In the genomic region with DNA sequence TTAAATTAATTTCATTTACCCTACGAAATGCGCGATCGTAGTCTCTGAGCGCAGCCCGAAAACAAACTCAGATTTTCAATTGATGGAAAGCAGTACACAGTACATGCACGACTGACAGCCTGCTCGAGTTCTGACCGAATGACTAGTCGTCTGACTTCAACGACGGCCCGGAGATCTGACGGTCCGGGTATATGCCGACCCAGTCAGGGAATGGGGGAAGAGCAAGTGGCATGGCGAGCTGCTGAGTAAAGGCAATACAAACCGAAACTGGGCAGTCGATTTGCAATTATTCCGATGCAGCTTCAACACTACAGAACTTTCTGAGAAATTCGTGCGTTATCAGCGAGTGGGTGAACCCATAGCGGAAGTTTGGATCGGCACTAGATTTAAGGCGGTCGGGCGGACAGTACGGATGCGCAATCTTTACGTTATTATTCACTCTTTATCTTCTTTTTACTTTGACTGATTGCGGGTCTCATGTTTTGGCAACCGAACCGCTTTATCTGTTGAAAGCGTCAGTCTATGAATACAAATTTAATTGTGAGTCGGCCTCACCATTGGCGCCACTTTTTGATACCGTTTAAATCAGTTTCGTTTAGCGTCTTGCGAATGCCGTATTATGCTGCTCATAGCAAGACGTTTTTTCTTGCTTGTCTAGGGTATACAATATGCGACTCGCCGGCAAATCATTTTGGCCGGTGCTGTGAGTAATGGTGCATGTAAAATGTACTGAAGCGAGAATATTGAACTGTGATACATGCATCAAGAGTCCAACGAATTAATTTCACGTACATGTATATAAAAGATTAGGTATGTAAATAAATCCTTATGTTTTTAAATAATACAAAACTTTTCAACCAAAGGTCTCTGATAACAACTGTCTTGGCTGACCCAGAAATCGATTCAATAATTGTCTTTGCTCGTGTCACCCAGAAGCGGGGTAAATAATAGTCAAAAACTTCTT, we compare ENCODE assay signal across 2 fruit fly cellular contexts.
TF ChIP-seq lines count a peak whose summit lies in the region.

No protein-coding gene starts in this region.

TF ChIP-seq in whole organism, embryonic, 481 proteins besides CTCF, POLR2A, EP300 and RAD21 (continued from another document and continues in another):
- TF ChIP-seq trem (tag; optimal IDR thresholded peaks at IDR 0.05; lab: Kevin White, UChicago): no peak
- peak; percentile 3 for TF ChIP-seq CG6254 (GFP tag; optimal IDR thresholded peaks at IDR 0.05; lab: Kevin White, UChicago)
- no peak for TF ChIP-seq Sry-β (GFP tag; optimal IDR thresholded peaks at IDR 0.05; lab: Kevin White, UChicago)
- TF ChIP-seq CG32532 (GFP tag; IDR thresholded peaks at IDR 0.05; lab: Robert Waterston, UW): peak; percentile 7; the same call in 1 of the 2 replicates
- 0 out of 3 replicates have a peak, but pooled peaks have one; percentile 11 for TF ChIP-seq CG11456 (GFP tag; IDR thresholded peaks at IDR 0.05; lab: Robert Waterston, UW)
- TF ChIP-seq lilli (GFP tag; optimal IDR thresholded peaks at IDR 0.05; lab: Kevin White, UChicago): no peak
- peak; percentile 23 for TF ChIP-seq exex (tag; optimal IDR thresholded peaks at IDR 0.05; lab: Kevin White, UChicago)
- TF ChIP-seq CG12942 (GFP tag; optimal IDR thresholded peaks at IDR 0.05; lab: Kevin White, UChicago): no peak
- TF ChIP-seq Rfx (GFP tag; IDR thresholded peaks at IDR 0.05; lab: Robert Waterston, UW): peak; percentile 46
- peak; percentile 90 for TF ChIP-seq D19A (tag; optimal IDR thresholded peaks at IDR 0.05; lab: Kevin White, UChicago)
- TF ChIP-seq sd (tag; optimal IDR thresholded peaks at IDR 0.05; lab: Kevin White, UChicago): no peak
- TF ChIP-seq CG12155 (GFP tag; optimal IDR thresholded peaks at IDR 0.05; lab: Kevin White, UChicago): no peak
- TF ChIP-seq Nf-YB (GFP tag; optimal IDR thresholded peaks at IDR 0.05; lab: Kevin White, UChicago): no peak
- TF ChIP-seq CG2712 (tag; optimal IDR thresholded peaks at IDR 0.05; lab: Kevin White, UChicago): no peak
- TF ChIP-seq ems (GFP tag; optimal IDR thresholded peaks at IDR 0.05; lab: Kevin White, UChicago): no peak
- TF ChIP-seq unpg (GFP tag; optimal IDR thresholded peaks at IDR 0.05; lab: Kevin White, UChicago): no peak
- peak; percentile 2 for TF ChIP-seq CG17568 (GFP tag; optimal IDR thresholded peaks at IDR 0.05; lab: Kevin White, UChicago)
- no peak for TF ChIP-seq bcd (GFP tag; optimal IDR thresholded peaks at IDR 0.05; lab: Kevin White, UChicago)
- no peak for TF ChIP-seq CG11723 (GFP tag; optimal IDR thresholded peaks at IDR 0.05; lab: Kevin White, UChicago)
- TF ChIP-seq Hr78 (GFP tag; optimal IDR thresholded peaks at IDR 0.05; lab: Kevin White, UChicago): peak in 1 of 2 experiments; percentile 52
- TF ChIP-seq lab (GFP tag; optimal IDR thresholded peaks at IDR 0.05; lab: Kevin White, UChicago): peak; percentile 7
- peak; percentile 81 for TF ChIP-seq CG34376 (GFP tag; optimal IDR thresholded peaks at IDR 0.05; lab: Kevin White, UChicago)
- TF ChIP-seq Dad (GFP tag; optimal IDR thresholded peaks at IDR 0.05; lab: Kevin White, UChicago): no peak
- TF ChIP-seq chinmo (GFP tag; IDR thresholded peaks at IDR 0.05; lab: Robert Waterston, UW; ENCODE audit: partially characterized antibody): 0 out of 4 replicates have a peak, but pooled peaks have one; percentile 51
- no peak for TF ChIP-seq CG10979 (tag; optimal IDR thresholded peaks at IDR 0.05; lab: Kevin White, UChicago)
- TF ChIP-seq HLH3B (GFP tag; IDR thresholded peaks at IDR 0.05; lab: Robert Waterston, UW): no peak
- no peak for TF ChIP-seq CG4854 (GFP tag; optimal IDR thresholded peaks at IDR 0.05; lab: Kevin White, UChicago)
- peak; percentile 41; the same call in 1 of the 2 replicates for TF ChIP-seq vvl (GFP tag; IDR thresholded peaks at IDR 0.05; lab: Robert Waterston, UW)
- no peak for TF ChIP-seq crc (GFP tag; optimal IDR thresholded peaks at IDR 0.05; lab: Kevin White, UChicago)
- no peak for TF ChIP-seq NFAT (GFP tag; IDR thresholded peaks at IDR 0.05; lab: Robert Waterston, UW)
- no peak for TF ChIP-seq pros (GFP tag; optimal IDR thresholded peaks at IDR 0.05; lab: Kevin White, UChicago)
- no peak for TF ChIP-seq CG13624 (GFP tag; optimal IDR thresholded peaks at IDR 0.05; lab: Kevin White, UChicago)
- TF ChIP-seq CG18599 (GFP tag; optimal IDR thresholded peaks at IDR 0.05; lab: Kevin White, UChicago): peak; percentile 29
- no peak for TF ChIP-seq CG42726 (GFP tag; IDR thresholded peaks at IDR 0.05; lab: Robert Waterston, UW; ENCODE audit: partially characterized antibody)
- peak; percentile 88 for TF ChIP-seq sens (GFP tag; lab: Kevin White, UChicago)
- TF ChIP-seq CG2120 (GFP tag; optimal IDR thresholded peaks at IDR 0.05; lab: Kevin White, UChicago): peak; percentile 44
- no peak for TF ChIP-seq CG30431 (GFP tag; optimal IDR thresholded peaks at IDR 0.05; lab: Kevin White, UChicago)
- TF ChIP-seq CG10209 (GFP tag; optimal IDR thresholded peaks at IDR 0.05; lab: Kevin White, UChicago): peak; percentile 12
- peak in 1 of 2 experiments; percentile 51 for TF ChIP-seq Eip74EF (GFP tag; optimal IDR thresholded peaks at IDR 0.05; lab: Kevin White, UChicago)
- peak; percentile 85 for TF ChIP-seq Med (GFP tag; lab: Kevin White, UChicago)
- TF ChIP-seq pb (GFP tag; optimal IDR thresholded peaks at IDR 0.05; lab: Kevin White, UChicago): no peak
- TF ChIP-seq sug (tag; optimal IDR thresholded peaks at IDR 0.05; lab: Kevin White, UChicago): peak; percentile 61
- no peak for TF ChIP-seq mam (GFP tag; optimal IDR thresholded peaks at IDR 0.05; lab: Kevin White, UChicago)
- TF ChIP-seq NfI (GFP tag; optimal IDR thresholded peaks at IDR 0.05; lab: Kevin White, UChicago): no peak
- no peak for TF ChIP-seq ewg (GFP tag; optimal IDR thresholded peaks at IDR 0.05; lab: Kevin White, UChicago)
- no peak for TF ChIP-seq Kr (GFP tag; optimal IDR thresholded peaks at IDR 0.05; lab: Kevin White, UChicago)
- no peak for TF ChIP-seq ranshi (GFP tag; IDR thresholded peaks at IDR 0.05; lab: Robert Waterston, UW)
- no peak for TF ChIP-seq Doc3 (GFP tag; IDR thresholded peaks at IDR 0.05; lab: Robert Waterston, UW; ENCODE audit: partially characterized antibody)
- peak; percentile 97 for TF ChIP-seq D19B (GFP tag; optimal IDR thresholded peaks at IDR 0.05; lab: Kevin White, UChicago)
- TF ChIP-seq CG31441 (GFP tag; IDR thresholded peaks at IDR 0.05; lab: Robert Waterston, UW): no peak
- TF ChIP-seq lola (GFP tag; optimal IDR thresholded peaks at IDR 0.05; lab: Kevin White, UChicago): no peak
- TF ChIP-seq CG2199 (GFP tag; IDR thresholded peaks at IDR 0.05; lab: Robert Waterston, UW): peak; percentile 31; the same call in 1 of the 3 replicates
- TF ChIP-seq Pdp1 (GFP tag; optimal IDR thresholded peaks at IDR 0.05; lab: Kevin White, UChicago): peak in 1 of 2 experiments; percentile 7
- 0 out of 3 replicates have a peak, but pooled peaks have one; percentile 21 for TF ChIP-seq CG6791 (GFP tag; IDR thresholded peaks at IDR 0.05; lab: Robert Waterston, UW; ENCODE audit: partially characterized antibody)
- TF ChIP-seq eve (GFP tag; optimal IDR thresholded peaks at IDR 0.05; lab: Kevin White, UChicago): peak in 1 of 2 experiments; percentile 66
- TF ChIP-seq kay (GFP tag; optimal IDR thresholded peaks at IDR 0.05; lab: Kevin White, UChicago): peak; percentile 44
- TF ChIP-seq CG9797 (GFP tag; optimal IDR thresholded peaks at IDR 0.05; lab: Kevin White, UChicago): no peak
- peak; percentile 19 for TF ChIP-seq CG7839 (tag; optimal IDR thresholded peaks at IDR 0.05; lab: Kevin White, UChicago)
- no peak for TF ChIP-seq Xbp1 (GFP tag; optimal IDR thresholded peaks at IDR 0.05; lab: Kevin White, UChicago)

TF ChIP-seq in whole organism, prepupa, 60 proteins besides CTCF, POLR2A, EP300 and RAD21 (continued from another document):
- TF ChIP-seq Eip75B (GFP tag; optimal IDR thresholded peaks at IDR 0.05; lab: Kevin White, UChicago): no peak
- peak; percentile 20 for TF ChIP-seq achi (GFP tag; optimal IDR thresholded peaks at IDR 0.05; lab: Kevin White, UChicago)
- no peak for TF ChIP-seq CG6792 (GFP tag; optimal IDR thresholded peaks at IDR 0.05; lab: Kevin White, UChicago)
- TF ChIP-seq Eip78C (GFP tag; lab: Kevin White, UChicago): peak; percentile 76
- TF ChIP-seq CG3919 (GFP tag; optimal IDR thresholded peaks at IDR 0.05; lab: Kevin White, UChicago): no peak
- no peak for TF ChIP-seq fd59A (GFP tag; optimal IDR thresholded peaks at IDR 0.05; lab: Kevin White, UChicago)
- TF ChIP-seq CG6808 (GFP tag; optimal IDR thresholded peaks at IDR 0.05; lab: Kevin White, UChicago): no peak
- no peak for TF ChIP-seq pdm3 (GFP tag; optimal IDR thresholded peaks at IDR 0.05; lab: Kevin White, UChicago)
- TF ChIP-seq Met (GFP tag; optimal IDR thresholded peaks at IDR 0.05; lab: Kevin White, UChicago): peak; percentile 41
- peak; percentile 65 for TF ChIP-seq CG6276 (GFP tag; optimal IDR thresholded peaks at IDR 0.05; lab: Kevin White, UChicago)
- peak; percentile 62 for TF ChIP-seq Hr4 (GFP tag; optimal IDR thresholded peaks at IDR 0.05; lab: Kevin White, UChicago)
- TF ChIP-seq cyc (GFP tag; optimal IDR thresholded peaks at IDR 0.05; lab: Kevin White, UChicago): no peak
- TF ChIP-seq Lpt (GFP tag; optimal IDR thresholded peaks at IDR 0.05; lab: Kevin White, UChicago): no peak
- TF ChIP-seq esn (GFP tag; optimal IDR thresholded peaks at IDR 0.05; lab: Kevin White, UChicago): peak; percentile 51
- TF ChIP-seq Ets96B (tag; optimal IDR thresholded peaks at IDR 0.05; lab: Kevin White, UChicago): no peak
- TF ChIP-seq fkh (GFP tag; optimal IDR thresholded peaks at IDR 0.05; lab: Kevin White, UChicago): no peak
- TF ChIP-seq Eip93F (GFP tag; optimal IDR thresholded peaks at IDR 0.05; lab: Kevin White, UChicago): peak; percentile 8
- TF ChIP-seq Smox (GFP tag; optimal IDR thresholded peaks at IDR 0.05; lab: Kevin White, UChicago): no peak
- no peak for TF ChIP-seq Hr38 (GFP tag; optimal IDR thresholded peaks at IDR 0.05; lab: Kevin White, UChicago)
- TF ChIP-seq vri (GFP tag; optimal IDR thresholded peaks at IDR 0.05; lab: Kevin White, UChicago): no peak
- TF ChIP-seq Gug (GFP tag; IDR thresholded peaks at IDR 0.05; lab: Robert Waterston, UW): no peak
- TF ChIP-seq dac (GFP tag; optimal IDR thresholded peaks at IDR 0.05; lab: Kevin White, UChicago): no peak
- TF ChIP-seq OdsH (GFP tag; optimal IDR thresholded peaks at IDR 0.05; lab: Kevin White, UChicago): no peak
- TF ChIP-seq eg (GFP tag; IDR thresholded peaks at IDR 0.05; lab: Robert Waterston, UW): no peak
- peak in 1 of 2 experiments; percentile 20 for TF ChIP-seq salr (GFP tag; optimal IDR thresholded peaks at IDR 0.05; lab: Kevin White, UChicago)
- no peak for TF ChIP-seq acj6 (GFP tag; optimal IDR thresholded peaks at IDR 0.05; lab: Kevin White, UChicago)
- TF ChIP-seq dsx (GFP tag; optimal IDR thresholded peaks at IDR 0.05; lab: Kevin White, UChicago; ENCODE audit: poor library complexity, severe bottlenecking): no peak
- no peak for TF ChIP-seq net (GFP tag; optimal IDR thresholded peaks at IDR 0.05; lab: Kevin White, UChicago)
